Fruit fly (Drosophila melanogaster): ENCODE data around the gene CG31659.

CG31659 gene

dm6 chr2L:1341995-1342394, 17.6 kb downstream of the CG31659 start, which contains the start of gene CG33923:
Gene CG33923, minus strand, starts transcription at chr2L:1342095.
- TF ChIP-seq CG13775 (GFP tag; optimal IDR thresholded peaks at IDR 0.05) = no peak
- TF ChIP-seq CG10959 (GFP tag; IDR thresholded peaks at IDR 0.05) = no peak
- no peak for TF ChIP-seq Eip74EF (GFP tag; optimal IDR thresholded peaks at IDR 0.05)
- no peak for TF ChIP-seq CG6791 (GFP tag; IDR thresholded peaks at IDR 0.05; ENCODE audit: partially characterized antibody)
- TF ChIP-seq Taf1 (GFP tag; IDR thresholded peaks at IDR 0.05) = no peak
- TF ChIP-seq trem (tag; optimal IDR thresholded peaks at IDR 0.05) = no peak
- TF ChIP-seq fd3F (GFP tag; optimal IDR thresholded peaks at IDR 0.05) = no peak
- no peak for TF ChIP-seq Meics (GFP tag; optimal IDR thresholded peaks at IDR 0.05)
- TF ChIP-seq klu (GFP tag; IDR thresholded peaks at IDR 0.05) = no peak
- no peak for TF ChIP-seq kah (GFP tag; optimal IDR thresholded peaks at IDR 0.05)
- no peak for TF ChIP-seq CG12659 (GFP tag; optimal IDR thresholded peaks at IDR 0.05)
- TF ChIP-seq Dbx (GFP tag; IDR thresholded peaks at IDR 0.05) = no peak
- no peak for TF ChIP-seq Optix (GFP tag; IDR thresholded peaks at IDR 0.05)
- TF ChIP-seq CG3847 (GFP tag; IDR thresholded peaks at IDR 0.05) = no peak
- TF ChIP-seq CG8281 (tag; optimal IDR thresholded peaks at IDR 0.05) = no peak
- no peak for TF ChIP-seq Camta (GFP tag; optimal IDR thresholded peaks at IDR 0.05)
- TF ChIP-seq z (GFP tag; IDR thresholded peaks at IDR 0.05) = no peak
- TF ChIP-seq az2 (GFP tag; optimal IDR thresholded peaks at IDR 0.05) = no peak
- TF ChIP-seq MESR4 (GFP tag; optimal IDR thresholded peaks at IDR 0.05) = no peak

- TF ChIP-seq so (GFP tag; IDR thresholded peaks at IDR 0.05) (no peak), fd64A (GFP tag; optimal IDR thresholded peaks at IDR 0.05) (no peak), lilli (GFP tag; optimal IDR thresholded peaks at IDR 0.05) (no peak), ci (GFP tag; IDR thresholded peaks at IDR 0.05) (no peak), CG12299 (tag; optimal IDR thresholded peaks at IDR 0.05) (no peak), Mes4 (GFP tag; optimal IDR thresholded peaks at IDR 0.05) (no peak), dmrt99B (tag; optimal IDR thresholded peaks at IDR 0.05) (no peak), dmrt11E (tag; optimal IDR thresholded peaks at IDR 0.05) (no peak), seq (GFP tag; IDR thresholded peaks at IDR 0.05) (no peak), CG6765 (GFP tag; optimal IDR thresholded peaks at IDR 0.05) (no peak), zfh2 (GFP tag; optimal IDR thresholded peaks at IDR 0.05) (no peak), sens (GFP tag) (no peak), CG33213 (GFP tag; optimal IDR thresholded peaks at IDR 0.05) (no peak), fd102C (GFP tag; optimal IDR thresholded peaks at IDR 0.05) (no peak), fd96Cb (tag; optimal IDR thresholded peaks at IDR 0.05) (no peak)
These were observed 25.8 kb downstream of the CG31659 start, which contains the start of gene CG5440 for dm6 chr2L:1333828-1334227. Gene CG5440, plus strand, starts transcription at chr2L:1334128.

DNA sequence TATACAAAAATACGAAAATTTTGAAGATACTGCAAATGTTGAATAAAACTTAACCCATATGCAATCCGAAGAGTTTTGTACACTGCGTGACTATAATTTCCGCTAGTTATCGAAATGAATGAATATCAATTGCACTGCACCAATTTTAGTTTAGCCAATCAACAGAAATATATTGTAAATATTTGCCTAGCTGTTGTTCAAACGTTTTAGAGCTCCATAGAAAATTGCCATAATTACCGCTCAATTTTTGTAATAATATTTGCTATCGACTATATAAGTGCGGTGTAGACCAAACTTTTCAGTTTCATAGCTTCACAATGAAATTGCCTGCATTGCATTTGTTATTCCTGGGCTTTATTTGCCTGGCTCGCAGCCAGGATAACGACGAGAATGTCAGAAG, 30.7 kb downstream of the CG31659 start, which contains the start of gene a5:
a5 (plus strand) TSS at position 301 of the 400 bp plus-strand sequence.
- no peak for TF ChIP-seq Oli (tag; optimal IDR thresholded peaks at IDR 0.05)
- no peak for TF ChIP-seq lilli (GFP tag; optimal IDR thresholded peaks at IDR 0.05)
- TF ChIP-seq yki (optimal IDR thresholded peaks at IDR 0.05) = no peak
- no peak for TF ChIP-seq CG9215 (GFP tag; IDR thresholded peaks at IDR 0.05)

DNA sequence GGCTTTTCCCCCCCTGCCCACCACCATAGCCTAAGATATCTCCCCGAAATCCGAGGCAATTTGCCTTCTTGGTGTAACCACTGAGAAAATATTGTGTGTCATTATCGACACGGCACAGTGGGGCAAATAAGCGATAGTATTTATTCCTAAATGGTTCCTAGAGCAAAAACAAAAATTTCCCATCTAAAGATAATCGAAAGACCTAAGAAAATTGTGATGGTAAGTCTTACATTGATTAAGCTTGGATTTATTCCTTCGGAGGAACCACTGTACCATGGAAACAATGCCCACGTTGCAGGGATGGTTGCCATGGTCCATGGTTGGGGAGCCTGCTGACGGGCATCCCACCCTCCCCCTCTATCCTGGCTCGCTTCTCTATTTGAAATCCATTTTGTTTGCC, 43.2 kb downstream of the CG31659 start:
- TF ChIP-seq ken (GFP tag; IDR thresholded peaks at IDR 0.05) (peak; percentile 22; the same call in 1 of the 3 replicates), lov (optimal IDR thresholded peaks at IDR 0.05) (no peak), lov (GFP tag; IDR thresholded peaks at IDR 0.05) (no peak), aop (GFP tag; IDR thresholded peaks at IDR 0.05) (no peak), CG6683 (GFP tag; optimal IDR thresholded peaks at IDR 0.05) (no peak), unpg (GFP tag; optimal IDR thresholded peaks at IDR 0.05) (peak; percentile 50), PHDP (tag; optimal IDR thresholded peaks at IDR 0.05) (peak; percentile 32), CG14860 (GFP tag; IDR thresholded peaks at IDR 0.05; ENCODE audit: partially characterized antibody) (no peak), da (GFP tag; optimal IDR thresholded peaks at IDR 0.05) (no peak), fu2 (GFP tag; optimal IDR thresholded peaks at IDR 0.05) (no peak), al (GFP tag; IDR thresholded peaks at IDR 0.05) (no peak), Sry-δ (GFP tag; optimal IDR thresholded peaks at IDR 0.05) (no peak), psq (GFP tag; optimal IDR thresholded peaks at IDR 0.05) (no peak), Tbp (GFP tag; optimal IDR thresholded peaks at IDR 0.05) (no peak)

All from whole organism, embryonic.